Fruit fly (Drosophila melanogaster) whole organism, prepupa: Measurements from ENCODE around the gene Dbp73D.

Source experiments
- CG10669 ChIP-seq: fragments of 200-800 bp; sonication (Bioruptor generic); optimal IDR thresholded peaks from 3 replicates; lab custom pipeline; 2018; ENCODE audit warnings: missing biosample characterization, mild to moderate bottlenecking, missing genetic modification characterization, moderate library complexity
- CG11294 ChIP-seq: fragments of 200-800 bp; sonication (Bioruptor generic); IDR thresholded peaks from 2 replicates; pipeline ENCODE4 v1.3.6; 2022; ENCODE audit warnings: missing biosample characterization, missing genetic modification characterization
- CG15336 ChIP-seq: fragments of 200-800 bp; sonication (Bioruptor generic); IDR thresholded peaks from 2 replicates; pipeline ENCODE4 v1.3.6; 2022; ENCODE audit warnings: missing biosample characterization, missing genetic modification characterization
- CG4318 ChIP-seq: fragments of 200-800 bp; sonication (Bioruptor generic); optimal IDR thresholded peaks from 3 replicates; lab custom pipeline; 2017; ENCODE audit warnings: missing biosample characterization, mild to moderate bottlenecking, missing genetic modification characterization
- CG6792 ChIP-seq: fragments of 200-800 bp; sonication (Bioruptor generic); optimal IDR thresholded peaks from 3 replicates; lab custom pipeline; 2016; ENCODE audit warnings: missing biosample characterization, missing genetic modification characterization
- CG6808 ChIP-seq: fragments of 200-800 bp; sonication (Bioruptor generic); optimal IDR thresholded peaks from 3 replicates; lab custom pipeline; 2017; ENCODE audit warnings: missing biosample characterization, missing genetic modification characterization, mild to moderate bottlenecking, moderate library complexity, missing genetic modification reagents
- Eip78C ChIP-seq: fragments of 200-800 bp; sonication (Bioruptor generic); peaks from one replicate; lab custom pipeline; 2016; ENCODE audit warnings: missing biosample characterization, missing genetic modification characterization
- Eip93F ChIP-seq: fragments of 200-800 bp; sonication (Bioruptor generic); optimal IDR thresholded peaks from 2 replicates; lab custom pipeline; 2016; ENCODE audit warnings: missing biosample characterization, mild to moderate bottlenecking, missing genetic modification characterization
- Hr38 ChIP-seq: sonication (Bioruptor generic); optimal IDR thresholded peaks from 2 replicates; lab custom pipeline; 2016; ENCODE audit warnings: missing biosample characterization, missing genetic modification characterization
- Hr4 ChIP-seq: fragments of 200-800 bp; sonication (Bioruptor generic); optimal IDR thresholded peaks from 3 replicates; lab custom pipeline; 2016; ENCODE audit warnings: missing biosample characterization, missing genetic modification characterization
- Sox102F ChIP-seq: fragments of 200-800 bp; sonication (Bioruptor generic); optimal IDR thresholded peaks from 2 replicates; lab custom pipeline; 2016; ENCODE audit warnings: missing biosample characterization, mild to moderate bottlenecking, missing genetic modification characterization
- pdm3 ChIP-seq: fragments of 200-800 bp; sonication (Bioruptor generic); optimal IDR thresholded peaks from 3 replicates; lab custom pipeline; 2016; ENCODE audit warnings: missing biosample characterization, missing genetic modification characterization
- salr ChIP-seq, 2 experiments: fragments of 200-800 bp; sonication (Bioruptor generic); optimal IDR thresholded peaks; 3 replicates each; lab custom pipeline; 2016 to 2018; ENCODE audit warnings: missing biosample characterization in 2 of 2, missing genetic modification characterization in 2 of 2, mild to moderate bottlenecking in 1 of 2

dm6 chr3L:16711430-16712228, 19.0 kb downstream of the Dbp73D start, which contains the start of the genes CG43954, Lasp and Dab:
- TF ChIP-seq CG10669 (GFP tag; lab: Kevin White, UChicago) (no peak), pdm3 (GFP tag; lab: Kevin White, UChicago) (no peak), CG11294 (GFP tag; lab: Robert Waterston, UW) (no peak), CG4318 (GFP tag; lab: Kevin White, UChicago) (no peak), Eip78C (GFP tag; lab: Kevin White, UChicago) (peak; percentile 71), CG15336 (GFP tag; lab: Robert Waterston, UW) (peak; percentile 51; the same call in 1 of the 2 replicates), CG6808 (no peak), Hr38 (GFP tag; lab: Kevin White, UChicago) (no peak), salr (GFP tag; optimal IDR thresholded peaks at IDR 0.05; lab: Kevin White, UChicago) (no peak), Hr4 (GFP tag; lab: Kevin White, UChicago) (no peak), Eip93F (no peak), Sox102F (GFP tag; lab: Kevin White, UChicago) (peak; percentile 21), CG6792 (no peak)
